Worm (Caenorhabditis elegans) whole organism, L1 larva: ENCODE data around the gene Y49F6B.9.
"Not testable (repeated sequence)": the region's sequence is repeated elsewhere in the genome, so short reads cannot be mapped to it uniquely, and the experiment has no call there.

ENCODE experiments used
- C04F5.9 ChIP-seq: sonication (generic microtip); optimal IDR thresholded peaks from 2 replicates; lab custom pipeline; 2016; ENCODE audit warnings: missing genetic modification characterization, missing compliant biosample characterization
- C16A3.4 ChIP-seq: fragments of 150-350 bp; optimal IDR thresholded peaks from 2 replicates; lab custom pipeline; 2014; ENCODE audit warnings: missing biosample characterization, missing genetic modification characterization
- C34B4.2 ChIP-seq: sonication (generic microtip); optimal IDR thresholded peaks from 2 replicates; lab custom pipeline; 2017; ENCODE audit warnings: mild to moderate bottlenecking, missing genetic modification characterization, missing compliant biosample characterization
- F16B12.6 ChIP-seq: fragments of 150-350 bp; optimal IDR thresholded peaks from 2 replicates; lab custom pipeline; 2014; ENCODE audit warnings: missing biosample characterization, missing genetic modification characterization
- ama-1 ChIP-seq: fragments of 150-350 bp; optimal IDR thresholded peaks from 2 replicates; lab custom pipeline; 2014
- blmp-1 ChIP-seq: fragments of 150-350 bp; optimal IDR thresholded peaks from 2 replicates; lab custom pipeline; 2014; ENCODE audit warnings: missing biosample characterization, missing genetic modification characterization
- ceh-82 ChIP-seq, 3 experiments: fragments of 150-350 bp in 1 of 3; sonication (generic microtip) in 2 of 3; optimal IDR thresholded peaks; 2 replicates each; lab custom pipeline; 2014 to 2017; ENCODE audit warnings: missing biosample characterization in 3 of 3, missing genetic modification characterization in 3 of 3
- dpl-1 ChIP-seq, 3 experiments: fragments of 150-350 bp in 2 of 3; sonication (generic microtip) in 1 of 3; optimal IDR thresholded peaks; 2 replicates each; lab custom pipeline; 2014 to 2017; ENCODE audit warnings: missing biosample characterization in 3 of 3, missing genetic modification characterization in 3 of 3, missing genetic modification reagents in 3 of 3
- efl-1 ChIP-seq, 4 experiments: fragments of 150-350 bp; optimal IDR thresholded peaks in 3 of 4; peaks in 1 of 4; 1 replicate in 1 of 4; 2 replicates in 3 of 4; lab custom pipeline; 2014; ENCODE audit warnings: missing biosample characterization in 2 of 4, missing genetic modification characterization in 2 of 4, missing genetic modification reagents in 2 of 4
- egl-27 ChIP-seq, 2 experiments: fragments of 150-350 bp in 1 of 2; sonication (generic microtip); optimal IDR thresholded peaks; 3 replicates each; lab custom pipeline; 2017 to 2018; ENCODE audit warnings: missing biosample characterization in 2 of 2, missing genetic modification characterization in 2 of 2, missing genetic modification reagents in 2 of 2
- elt-2 ChIP-seq: sonication (generic microtip); optimal IDR thresholded peaks from 2 replicates; lab custom pipeline; 2016; ENCODE audit warnings: missing genetic modification characterization, mild to moderate bottlenecking, inconsistent platforms, missing compliant biosample characterization, missing genetic modification reagents
- elt-3 ChIP-seq, 6 experiments: fragments of 150-350 bp in 1 of 6; sonication (generic microtip); optimal IDR thresholded peaks; 2 replicates each; lab custom pipeline; 2017 to 2018; ENCODE audit warnings: missing biosample characterization in 6 of 6, missing genetic modification characterization in 6 of 6, inconsistent platforms in 1 of 6
- fkh-10 ChIP-seq: sonication (generic microtip); optimal IDR thresholded peaks from 2 replicates; lab custom pipeline; 2017; ENCODE audit warnings: missing biosample characterization, missing genetic modification reagents, missing genetic modification characterization
- fos-1 ChIP-seq: fragments of 150-350 bp; optimal IDR thresholded peaks from 2 replicates; lab custom pipeline; 2014; ENCODE audit warnings: missing biosample characterization, missing genetic modification characterization
- lin-15B ChIP-seq: fragments of 150-350 bp; sonication (generic microtip); optimal IDR thresholded peaks from 3 replicates; lab custom pipeline; 2014; ENCODE audit warnings: missing biosample characterization, missing genetic modification characterization
- lin-35 ChIP-seq, 2 experiments: fragments of 150-350 bp; optimal IDR thresholded peaks; 2 replicates each; lab custom pipeline; 2014; ENCODE audit warnings: missing biosample characterization in 2 of 2, missing genetic modification characterization in 2 of 2, missing genetic modification reagents in 2 of 2
- lsy-2 ChIP-seq, 2 experiments: fragments of 150-350 bp; optimal IDR thresholded peaks; 2 replicates each; lab custom pipeline; 2014; ENCODE audit warnings: missing biosample characterization in 2 of 2, missing genetic modification characterization in 2 of 2
- mef-2 ChIP-seq: fragments of 150-350 bp; optimal IDR thresholded peaks from 2 replicates; lab custom pipeline; 2014; ENCODE audit warnings: missing biosample characterization, missing genetic modification characterization
- nhr-11 ChIP-seq: fragments of 150-350 bp; optimal IDR thresholded peaks from 2 replicates; lab custom pipeline; 2014; ENCODE audit warnings: missing biosample characterization, missing genetic modification characterization
- nhr-12 ChIP-seq: sonication (generic microtip); optimal IDR thresholded peaks from 2 replicates; lab custom pipeline; 2017; ENCODE audit warnings: missing biosample characterization, missing genetic modification characterization
- nhr-20 ChIP-seq: sonication (generic microtip); optimal IDR thresholded peaks from 2 replicates; lab custom pipeline; 2016; ENCODE audit warnings: mild to moderate bottlenecking, missing genetic modification characterization, missing compliant biosample characterization
- nhr-47 ChIP-seq: sonication (generic microtip); optimal IDR thresholded peaks from 2 replicates; lab custom pipeline; 2016; ENCODE audit warnings: mild to moderate bottlenecking, missing genetic modification characterization, moderate library complexity, missing compliant biosample characterization
- nhr-71 ChIP-seq: sonication (generic microtip); optimal IDR thresholded peaks from 2 replicates; lab custom pipeline; 2016; ENCODE audit warnings: mild to moderate bottlenecking, missing genetic modification characterization, moderate library complexity, missing compliant biosample characterization
- nhr-76 ChIP-seq: sonication (generic microtip); optimal IDR thresholded peaks from 2 replicates; lab custom pipeline; 2017; ENCODE audit warnings: missing biosample characterization, missing genetic modification characterization
- nhr-77 ChIP-seq: fragments of 150-350 bp; optimal IDR thresholded peaks from 2 replicates; lab custom pipeline; 2014; ENCODE audit warnings: missing biosample characterization, missing genetic modification characterization
- nhr-84 ChIP-seq: sonication (generic microtip); optimal IDR thresholded peaks from 2 replicates; lab custom pipeline; 2017; ENCODE audit warnings: missing biosample characterization, missing genetic modification characterization
- nhr-90 ChIP-seq: sonication (generic microtip); optimal IDR thresholded peaks from 2 replicates; lab custom pipeline; 2016; ENCODE audit warnings: mild to moderate bottlenecking, missing genetic modification characterization, missing compliant biosample characterization; ENCODE audit not compliant: poor library complexity
- rnt-1 ChIP-seq: sonication (generic microtip); optimal IDR thresholded peaks from 2 replicates; lab custom pipeline; 2016; ENCODE audit warnings: mild to moderate bottlenecking, missing genetic modification characterization, moderate library complexity, missing compliant biosample characterization
- snpc-4 ChIP-seq: fragments of 150-350 bp; optimal IDR thresholded peaks from 2 replicates; lab custom pipeline; 2014; ENCODE audit warnings: missing biosample characterization, missing genetic modification characterization
- snu-23 ChIP-seq: sonication (generic microtip); optimal IDR thresholded peaks from 2 replicates; lab custom pipeline; 2016; ENCODE audit warnings: missing genetic modification characterization, missing compliant biosample characterization
- sup-37 ChIP-seq: fragments of 200-800 bp; sonication (Bioruptor generic); optimal IDR thresholded peaks from 2 replicates; lab custom pipeline; 2018; ENCODE audit warnings: mild to moderate bottlenecking, missing genetic modification characterization, missing compliant biosample characterization
- swsn-7 ChIP-seq: sonication (generic microtip); optimal IDR thresholded peaks from 2 replicates; lab custom pipeline; 2016; ENCODE audit warnings: missing genetic modification characterization, missing compliant biosample characterization
- unc-130 ChIP-seq: fragments of 150-350 bp; optimal IDR thresholded peaks from 2 replicates; lab custom pipeline; 2017; ENCODE audit warnings: missing biosample characterization, missing genetic modification characterization, inconsistent platforms
- unc-30 ChIP-seq: sonication (generic microtip); optimal IDR thresholded peaks from 2 replicates; lab custom pipeline; 2017; ENCODE audit warnings: missing biosample characterization, missing genetic modification characterization
- unc-86 ChIP-seq: sonication (generic microtip); optimal IDR thresholded peaks from 2 replicates; lab custom pipeline; 2016; ENCODE audit warnings: missing genetic modification characterization, missing compliant biosample characterization
- xbp-1 ChIP-seq: sonication (generic microtip); optimal IDR thresholded peaks from 2 replicates; lab custom pipeline; 2016; ENCODE audit warnings: missing genetic modification characterization, missing compliant biosample characterization
- zag-1 ChIP-seq: fragments of 150-350 bp; optimal IDR thresholded peaks from 2 replicates; lab custom pipeline; 2014; ENCODE audit warnings: missing biosample characterization, missing genetic modification characterization
- zip-4 ChIP-seq: fragments of 200-800 bp; sonication (Bioruptor generic); optimal IDR thresholded peaks from 2 replicates; lab custom pipeline; 2018; ENCODE audit warnings: mild to moderate bottlenecking, missing genetic modification characterization, moderate library complexity, missing compliant biosample characterization
- ztf-4 ChIP-seq: fragments of 150-350 bp; optimal IDR thresholded peaks from 2 replicates; lab custom pipeline; 2014; ENCODE audit warnings: missing biosample characterization, missing genetic modification characterization

The Y49F6B.9 gene

ce11 chrII:3452421-3452820 is 46.8 kb downstream of the Y49F6B.9 start, which contains the start of gene C16C8.12:
C16C8.12 (plus strand) TSS chrII:3452721.
- TF ChIP-seq egl-27 (tag; optimal IDR thresholded peaks at IDR 0.05; lab: Kevin White, UChicago) = no peak
- no peak for TF ChIP-seq nhr-71 (tag; lab: Kevin White, UChicago)
- TF ChIP-seq nhr-20 (tag; lab: Kevin White, UChicago) = no peak
- TF ChIP-seq unc-30 (tag; lab: Kevin White, UChicago) = no peak
- TF ChIP-seq fos-1 (tag; lab: Kevin White, UChicago) = no peak
- no peak for TF ChIP-seq nhr-47 (tag; lab: Kevin White, UChicago)
- TF ChIP-seq nhr-90 (tag; lab: Kevin White, UChicago) = no peak
- no peak for TF ChIP-seq xbp-1 (tag; lab: Kevin White, UChicago)
- TF ChIP-seq lin-35 (GFP tag; optimal IDR thresholded peaks at IDR 0.05; lab: Kevin White, UChicago) = no peak
- no peak for TF ChIP-seq unc-130 (tag; lab: Kevin White, UChicago)
- TF ChIP-seq blmp-1 = no peak
- no peak for TF ChIP-seq elt-3 (tag; optimal IDR thresholded peaks at IDR 0.05; lab: Kevin White, UChicago)
- TF ChIP-seq nhr-12 (tag; lab: Kevin White, UChicago) = no peak
- no peak for TF ChIP-seq F16B12.6
- TF ChIP-seq ceh-82 (tag; optimal IDR thresholded peaks at IDR 0.05; lab: Kevin White, UChicago) = no peak
- TF ChIP-seq rnt-1 = no peak
- no peak for TF ChIP-seq nhr-77 (tag; lab: Kevin White, UChicago)

- not testable (repeated sequence) for TF ChIP-seq zip-4 (GFP tag; lab: Kevin White, UChicago); snu-23; efl-1 (optimal IDR thresholded peaks at IDR 0.05; lab: Kevin White, UChicago); efl-1 (GFP tag; optimal IDR thresholded peaks at IDR 0.05 in 1 of 2; lab: Kevin White, UChicago)
These were observed 49.7 kb downstream of the Y49F6B.9 start, which contains the start of gene C16C8.14 for ce11 chrII:3449514-3449913. C16C8.14 (plus strand) TSS chrII:3449814.

- no peak for TF ChIP-seq dpl-1 (GFP tag; optimal IDR thresholded peaks at IDR 0.05; lab: Kevin White, UChicago)
- TF ChIP-seq fos-1 (tag; lab: Kevin White, UChicago) = no peak
These were observed 50.4 kb downstream of the Y49F6B.9 start, which contains the start of gene C16C8.25 for ce11 chrII:3448776-3449280. C16C8.25 (plus strand) TSS chrII:3449230.

- TF ChIP-seq C04F5.9 (tag; lab: Kevin White, UChicago) (no peak), ama-1 (lab: Kevin White, UChicago) (no peak), sup-37 (GFP tag; lab: Kevin White, UChicago) (no peak), C16A3.4 (tag; lab: Kevin White, UChicago) (no peak), zag-1 (tag; lab: Kevin White, UChicago) (no peak), snpc-4 (no peak), mef-2 (no peak), ztf-4 (tag; lab: Kevin White, UChicago) (no peak), elt-2 (tag; lab: Kevin White, UChicago) (no peak), lin-35 (GFP tag; optimal IDR thresholded peaks at IDR 0.05; lab: Kevin White, UChicago) (no peak), nhr-84 (no peak), lsy-2 (tag; optimal IDR thresholded peaks at IDR 0.05; lab: Kevin White, UChicago) (no peak), fkh-10 (GFP tag; lab: Kevin White, UChicago) (no peak), C34B4.2 (no peak), unc-86 (tag; lab: Kevin White, UChicago) (no peak), nhr-11 (tag; lab: Kevin White, UChicago) (no peak), nhr-12 (tag; lab: Kevin White, UChicago) (no peak), swsn-7 (tag; lab: Kevin White, UChicago) (no peak), nhr-76 (tag; lab: Kevin White, UChicago) (no peak), lin-15B (tag; lab: Kevin White, UChicago) (no peak)
- TF ChIP-seq, all 84 proteins: peak for 0
These were observed 51.3 kb downstream of the Y49F6B.9 start, which contains the start of gene C16C8.21 for ce11 chrII:3447906-3448305. C16C8.21 (plus strand) TSS chrII:3448206.
